Worm (Caenorhabditis elegans) whole organism, late embryonic: Measurements from ENCODE around the gene F10E7.1.

Source experiments
- fkh-10 ChIP-seq: fragments of 150-350 bp; optimal IDR thresholded peaks from 2 replicates; lab custom pipeline; 2014; ENCODE audit warnings: missing biosample characterization, missing genetic modification reagents, missing genetic modification characterization
- hlh-15 ChIP-seq: sonication (generic microtip); optimal IDR thresholded peaks from 2 replicates; lab custom pipeline; 2016; ENCODE audit warnings: missing genetic modification characterization, missing compliant biosample characterization
- pax-1 ChIP-seq: fragments of 150-350 bp; optimal IDR thresholded peaks from 2 replicates; lab custom pipeline; 2014; ENCODE audit warnings: missing biosample characterization, missing genetic modification characterization
- pqm-1 ChIP-seq: sonication (generic microtip); optimal IDR thresholded peaks from 2 replicates; lab custom pipeline; 2016; ENCODE audit warnings: missing genetic modification characterization, missing compliant biosample characterization
- sdc-2 ChIP-seq: sonication (generic microtip); optimal IDR thresholded peaks from 2 replicates; lab custom pipeline; 2016; ENCODE audit warnings: missing genotype, missing genetic modification characterization, missing compliant biosample characterization

- TF ChIP-seq sdc-2 (no peak), hlh-15 (tag; lab: Kevin White, UChicago) (no peak), pax-1 (tag; lab: Kevin White, UChicago) (no peak), pqm-1 (tag; lab: Kevin White, UChicago) (no peak), fkh-10 (no peak)
Measured at ce11 chrII:7148099-7148498, 21.5 kb downstream of the F10E7.1 start, which contains the start of gene T07F8.1.
